Worm (Caenorhabditis elegans) whole organism, midembryonic: ENCODE results near the gene T05E12.8.

ENCODE experiments used
- T22C8.4 ChIP-seq: fragments of 200-800 bp; sonication (Bioruptor generic); IDR thresholded peaks from 2 replicates; pipeline ENCODE4 v1.3.6; 2022; ENCODE audit warnings: missing genetic modification characterization, missing compliant biosample characterization
- cog-1 ChIP-seq: sonication (generic microtip); optimal IDR thresholded peaks from 2 replicates; lab custom pipeline; 2016; ENCODE audit warnings: missing genetic modification characterization, missing compliant biosample characterization
- flt-1 ChIP-seq: fragments of 200-800 bp; sonication (Bioruptor generic); IDR thresholded peaks from 2 replicates; pipeline ENCODE4 v1.3.6; 2022; ENCODE audit warnings: missing genetic modification characterization, missing compliant biosample characterization
- klf-2 ChIP-seq: fragments of 200-800 bp; sonication (Bioruptor generic); conservative IDR thresholded peaks from 2 replicates; pipeline ENCODE4 v1.3.6; 2022; ENCODE audit warnings: missing genetic modification reagents, missing genetic modification characterization, missing compliant biosample characterization
- med-1 ChIP-seq: sonication (generic microtip); optimal IDR thresholded peaks from 2 replicates; lab custom pipeline; 2017; ENCODE audit warnings: missing genetic modification characterization, mild to moderate bottlenecking, missing compliant biosample characterization, antibody characterized with exemption, missing genetic modification reagents; ENCODE audit not compliant: insufficient read depth
- ref-1 ChIP-seq: fragments of 200-800 bp; sonication (Bioruptor generic); conservative IDR thresholded peaks from 2 replicates; pipeline ENCODE4 v1.3.6; 2022; ENCODE audit warnings: missing genetic modification reagents, missing genetic modification characterization, missing compliant biosample characterization
- tab-1 ChIP-seq: fragments of 200-800 bp; sonication (Bioruptor generic); IDR thresholded peaks from 2 replicates; pipeline ENCODE4 v1.3.6; 2022; ENCODE audit warnings: missing genetic modification characterization, missing compliant biosample characterization
- ztf-23 ChIP-seq: fragments of 200-800 bp; sonication (Bioruptor generic); IDR thresholded peaks from 2 replicates; pipeline ENCODE4 v1.3.6; 2022; ENCODE audit warnings: missing genetic modification reagents, missing genetic modification characterization, missing compliant biosample characterization
- ztf-29 ChIP-seq: fragments of 200-800 bp; sonication (Bioruptor generic); IDR thresholded peaks from 2 replicates; pipeline ENCODE4 v1.3.6; 2022; ENCODE audit warnings: missing genetic modification reagents, missing genetic modification characterization, missing compliant biosample characterization

Gene T05E12.8

ce11 chrV:17082718-17083117, 13.8 kb downstream of the T05E12.8 start, which contains the start of gene T05E12.9:
T05E12.9 (minus strand) TSS chrV:17082818.
- TF ChIP-seq cog-1 (tag; lab: Kevin White, UChicago): no peak
- no peak for TF ChIP-seq klf-2 (GFP tag; lab: Robert Waterston, UW)
- no peak for TF ChIP-seq ref-1 (GFP tag; lab: Robert Waterston, UW)
- no peak for TF ChIP-seq tab-1
- no peak for TF ChIP-seq flt-1 (GFP tag; lab: Robert Waterston, UW)
- TF ChIP-seq ztf-29 (GFP tag; lab: Robert Waterston, UW): no peak
- no peak for TF ChIP-seq med-1

- TF ChIP-seq flt-1 (GFP tag; lab: Robert Waterston, UW) (no peak), klf-2 (GFP tag; lab: Robert Waterston, UW) (no peak)
Observed at ce11 chrV:17089342-17089741, 20.4 kb downstream of the T05E12.8 start, which contains the start of gene T05E12.6. T05E12.6 (minus strand) TSS chrV:17089442.

DNA sequence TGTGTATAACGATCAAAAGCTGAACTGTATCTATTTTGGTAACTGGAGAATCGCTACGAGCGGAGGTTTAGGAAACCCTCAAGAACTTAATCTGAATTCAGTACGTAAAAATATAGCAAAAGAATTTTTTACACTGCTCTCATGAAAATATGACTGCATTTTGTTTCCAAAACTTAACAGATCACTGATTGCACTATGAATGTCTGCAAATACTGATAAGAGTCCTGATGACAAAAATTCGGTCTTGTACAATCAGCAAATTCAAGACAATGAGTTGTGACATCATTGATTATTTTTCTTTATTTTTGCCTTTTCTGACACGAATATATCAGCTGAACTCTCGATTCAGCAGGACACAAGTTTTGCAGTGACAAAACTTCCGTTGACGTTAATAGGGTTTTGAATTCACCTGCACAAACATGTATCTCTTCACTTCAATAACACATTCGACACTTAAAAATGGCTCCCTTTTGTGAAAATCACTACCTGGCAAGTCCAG, 21.0 kb downstream of the T05E12.8 start, which contains the start of gene srh-237:
srh-237 (plus strand) TSS at position 449 of the 499 bp plus-strand sequence.
- TF ChIP-seq klf-2 (GFP tag; lab: Robert Waterston, UW): no peak
- TF ChIP-seq cog-1 (tag; lab: Kevin White, UChicago): no peak
- no peak for TF ChIP-seq tab-1

DNA sequence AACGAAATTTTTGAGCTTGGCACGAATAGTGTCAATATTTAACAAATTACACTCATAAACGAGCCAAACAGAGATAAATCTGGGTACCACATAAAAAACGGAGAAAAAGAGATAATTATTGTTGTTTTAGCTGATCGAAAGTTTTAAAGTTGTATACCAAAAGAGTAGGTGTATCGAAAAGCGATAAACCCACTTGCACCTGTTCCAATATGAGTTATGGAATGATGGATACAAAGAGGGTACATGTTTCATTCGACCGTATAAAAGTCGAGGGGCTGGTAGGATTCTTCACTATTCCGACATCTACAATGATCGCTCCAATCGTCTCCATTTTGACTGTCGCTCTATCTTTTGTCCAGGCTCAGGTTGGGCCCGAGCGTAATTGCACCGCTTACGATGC, 23.3 kb downstream of the T05E12.8 start, which contains the start of gene ZK218.1:
ZK218.1 (plus strand) TSS at position 301 of the 400 bp plus-strand sequence.
- TF ChIP-seq ztf-29 (GFP tag; lab: Robert Waterston, UW): no peak
- TF ChIP-seq tab-1: no peak
- no peak for TF ChIP-seq ref-1 (GFP tag; lab: Robert Waterston, UW)
- no peak for TF ChIP-seq klf-2 (GFP tag; lab: Robert Waterston, UW)
- TF ChIP-seq cog-1 (tag; lab: Kevin White, UChicago): no peak
- no peak for TF ChIP-seq flt-1 (GFP tag; lab: Robert Waterston, UW)
- TF ChIP-seq T22C8.4: no peak

- TF ChIP-seq klf-2 (GFP tag; lab: Robert Waterston, UW) (no peak), ztf-23 (GFP tag; lab: Robert Waterston, UW) (no peak), cog-1 (tag; lab: Kevin White, UChicago) (no peak)
Observed at ce11 chrV:17094568-17094967, 25.6 kb downstream of the T05E12.8 start.

DNA sequence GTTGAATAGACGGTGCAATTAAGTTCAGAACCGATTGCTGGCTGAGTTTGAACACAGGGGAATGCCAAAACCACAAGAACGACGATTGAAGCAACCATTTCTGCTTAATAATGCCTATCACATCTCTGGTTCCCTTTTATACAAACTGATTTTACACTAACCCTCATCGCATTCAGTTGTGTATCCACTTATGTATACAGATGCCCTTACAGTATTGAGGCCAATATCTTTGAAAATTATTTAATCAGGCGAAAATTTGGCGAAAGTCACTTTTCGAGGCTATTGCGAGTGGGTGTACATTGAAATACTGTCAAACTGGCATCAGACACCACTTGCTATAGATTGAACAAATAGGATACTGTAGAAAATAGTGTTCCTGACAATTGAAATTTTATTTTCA, 29.7 kb downstream of the T05E12.8 start, which contains the start of the genes ZK218.3 and ZK218.4:
ZK218.3 (minus strand) TSS at position 101 of the 400 bp plus-strand sequence.
ZK218.4 (plus strand) TSS at position 186 of the 400 bp plus-strand sequence.
- no peak for TF ChIP-seq tab-1
- no peak for TF ChIP-seq ztf-23 (GFP tag; lab: Robert Waterston, UW)
- TF ChIP-seq klf-2 (GFP tag; lab: Robert Waterston, UW): no peak
- TF ChIP-seq ztf-29 (GFP tag; lab: Robert Waterston, UW): no peak
- no peak for TF ChIP-seq cog-1 (tag; lab: Kevin White, UChicago)
- no peak for TF ChIP-seq ref-1 (GFP tag; lab: Robert Waterston, UW)
- TF ChIP-seq T22C8.4: no peak
- TF ChIP-seq flt-1 (GFP tag; lab: Robert Waterston, UW): no peak
- no peak for TF ChIP-seq med-1

- TF ChIP-seq cog-1 (tag; lab: Kevin White, UChicago): no peak
Observed at ce11 chrV:17100829-17101228, 31.9 kb downstream of the T05E12.8 start, which contains the start of gene ZK218.5. ZK218.5 (plus strand) TSS chrV:17101129.

- TF ChIP-seq T22C8.4 (no peak), klf-2 (GFP tag; lab: Robert Waterston, UW) (no peak), flt-1 (GFP tag; lab: Robert Waterston, UW) (no peak), ztf-23 (GFP tag; lab: Robert Waterston, UW) (no peak), tab-1 (no peak), ref-1 (GFP tag; lab: Robert Waterston, UW) (no peak), ztf-29 (GFP tag; lab: Robert Waterston, UW) (no peak), med-1 (no peak), cog-1 (tag; lab: Kevin White, UChicago) (no peak)
Observed at ce11 chrV:17104527-17104926, 35.6 kb downstream of the T05E12.8 start, which contains the start of gene nhr-248. nhr-248 (minus strand) TSS chrV:17104627.

DNA sequence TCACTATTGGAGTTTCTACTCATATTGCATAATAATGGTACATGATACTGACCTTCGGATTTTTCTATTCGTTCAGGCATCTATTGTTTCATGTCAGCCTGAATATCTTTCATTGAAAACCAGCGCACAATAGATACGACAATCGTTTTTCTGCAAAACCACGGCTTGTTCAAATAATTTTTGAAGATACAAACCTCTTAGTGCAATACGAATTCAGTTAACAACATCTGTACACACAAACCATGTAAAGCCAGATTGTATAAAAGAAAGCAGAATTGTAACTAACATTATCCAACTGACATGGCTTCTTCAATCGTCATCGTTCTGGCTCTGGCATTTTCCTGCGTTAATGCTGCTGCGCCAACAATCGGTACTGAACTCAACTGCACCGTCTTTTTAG, 36.5 kb downstream of the T05E12.8 start, which contains the start of gene ZK218.7:
ZK218.7 (plus strand) TSS at position 301 of the 400 bp plus-strand sequence.
- TF ChIP-seq ref-1 (GFP tag; lab: Robert Waterston, UW) (no peak), cog-1 (tag; lab: Kevin White, UChicago) (no peak), med-1 (no peak), flt-1 (GFP tag; lab: Robert Waterston, UW) (no peak), tab-1 (no peak), ztf-29 (GFP tag; lab: Robert Waterston, UW) (no peak), klf-2 (GFP tag; lab: Robert Waterston, UW) (no peak), T22C8.4 (no peak), ztf-23 (GFP tag; lab: Robert Waterston, UW) (no peak)

ce11 chrV:17108310-17108709, 39.4 kb downstream of the T05E12.8 start, which contains the start of gene ZK218.11:
ZK218.11 (minus strand) TSS chrV:17108410.
- no peak for TF ChIP-seq flt-1 (GFP tag; lab: Robert Waterston, UW)
- TF ChIP-seq T22C8.4: no peak
- TF ChIP-seq med-1: no peak
- TF ChIP-seq ztf-29 (GFP tag; lab: Robert Waterston, UW): no peak
- no peak for TF ChIP-seq cog-1 (tag; lab: Kevin White, UChicago)
- no peak for TF ChIP-seq tab-1
